Fruit fly (Drosophila melanogaster) whole organism, prepupa: Measurements from ENCODE around the gene CG10561.
A peak's percentile ranks its signal among the peaks of the same experiment; 100 is the strongest.

Experiments used
- Blimp-1 ChIP-seq: fragments of 200-800 bp; sonication (Bioruptor generic); optimal IDR thresholded peaks from 3 replicates; lab custom pipeline; 2017; ENCODE audit warnings: missing biosample characterization, missing genetic modification characterization, mild to moderate bottlenecking, moderate library complexity, missing genetic modification reagents
- CG10631 ChIP-seq: fragments of 200-800 bp; sonication (Bioruptor generic); optimal IDR thresholded peaks from 2 replicates; lab custom pipeline; 2016; ENCODE audit warnings: missing biosample characterization, missing genetic modification characterization
- CG11294 ChIP-seq: fragments of 200-800 bp; sonication (Bioruptor generic); IDR thresholded peaks from 2 replicates; pipeline ENCODE4 v1.3.6; 2022; ENCODE audit warnings: missing biosample characterization, missing genetic modification characterization
- CG11762 ChIP-seq: fragments of 200-800 bp; sonication (Bioruptor generic); optimal IDR thresholded peaks from 3 replicates; lab custom pipeline; 2016; ENCODE audit warnings: missing biosample characterization, missing genetic modification characterization; ENCODE audit not compliant: insufficient read depth
- CG15336 ChIP-seq: fragments of 200-800 bp; sonication (Bioruptor generic); IDR thresholded peaks from 2 replicates; pipeline ENCODE4 v1.3.6; 2022; ENCODE audit warnings: missing biosample characterization, missing genetic modification characterization
- CG1621 ChIP-seq: fragments of 200-800 bp; sonication (Bioruptor generic); optimal IDR thresholded peaks from 3 replicates; lab custom pipeline; 2018; ENCODE audit warnings: missing biosample characterization, mild to moderate bottlenecking, missing genetic modification characterization
- CG16779 ChIP-seq: fragments of 200-800 bp; sonication (Bioruptor generic); optimal IDR thresholded peaks from 3 replicates; lab custom pipeline; 2017; ENCODE audit warnings: missing biosample characterization, mild to moderate bottlenecking, missing genetic modification characterization
- CG3032 ChIP-seq: fragments of 200-800 bp; optimal IDR thresholded peaks from 2 replicates; lab custom pipeline; 2019; ENCODE audit warnings: missing biosample characterization, mild to moderate bottlenecking, missing genetic modification characterization, moderate library complexity
- CG31627 ChIP-seq: fragments of 200-800 bp; sonication (Bioruptor generic); optimal IDR thresholded peaks from 3 replicates; lab custom pipeline; 2016; ENCODE audit warnings: missing biosample characterization, missing genetic modification characterization
- CG32006 ChIP-seq: fragments of 200-800 bp; sonication (Bioruptor generic); optimal IDR thresholded peaks from 3 replicates; lab custom pipeline; 2017; ENCODE audit warnings: missing biosample characterization, mild to moderate bottlenecking, missing genetic modification characterization
- CG34406 ChIP-seq: fragments of 200-800 bp; sonication (Bioruptor generic); optimal IDR thresholded peaks from 3 replicates; lab custom pipeline; 2016; ENCODE audit warnings: missing biosample characterization, missing genetic modification characterization
- CG3919 ChIP-seq: fragments of 200-800 bp; sonication (Bioruptor generic); optimal IDR thresholded peaks from 3 replicates; lab custom pipeline; 2016; ENCODE audit warnings: missing biosample characterization, missing genetic modification characterization
- CG4318 ChIP-seq: fragments of 200-800 bp; sonication (Bioruptor generic); optimal IDR thresholded peaks from 3 replicates; lab custom pipeline; 2017; ENCODE audit warnings: missing biosample characterization, mild to moderate bottlenecking, missing genetic modification characterization
- CG6163 ChIP-seq: fragments of 200-800 bp; sonication (Bioruptor generic); IDR thresholded peaks from 3 replicates; pipeline ENCODE4 v1.3.6; 2022; ENCODE audit warnings: missing biosample characterization, missing genetic modification characterization
- CG6276 ChIP-seq: fragments of 200-800 bp; sonication (Bioruptor generic); optimal IDR thresholded peaks from 2 replicates; lab custom pipeline; 2017; ENCODE audit warnings: missing biosample characterization, mild to moderate bottlenecking, missing genetic modification characterization
- CG6792 ChIP-seq: fragments of 200-800 bp; sonication (Bioruptor generic); optimal IDR thresholded peaks from 3 replicates; lab custom pipeline; 2016; ENCODE audit warnings: missing biosample characterization, missing genetic modification characterization
- CG6808 ChIP-seq: fragments of 200-800 bp; sonication (Bioruptor generic); optimal IDR thresholded peaks from 3 replicates; lab custom pipeline; 2017; ENCODE audit warnings: missing biosample characterization, missing genetic modification characterization, mild to moderate bottlenecking, moderate library complexity, missing genetic modification reagents
- CG6854 ChIP-seq: fragments of 200-800 bp; sonication (Bioruptor generic); optimal IDR thresholded peaks from 2 replicates; lab custom pipeline; 2017; ENCODE audit warnings: missing biosample characterization, mild to moderate bottlenecking, missing genetic modification characterization
- CG8119 ChIP-seq: fragments of 200-800 bp; sonication (Bioruptor generic); IDR thresholded peaks from 3 replicates; pipeline ENCODE4 v1.3.6; 2022; ENCODE audit warnings: missing biosample characterization, missing genetic modification characterization
- CG8319 ChIP-seq: fragments of 200-800 bp; sonication (Bioruptor generic); optimal IDR thresholded peaks from 3 replicates; lab custom pipeline; 2016; ENCODE audit warnings: missing biosample characterization, missing genetic modification characterization
- CG8632 ChIP-seq: fragments of 200-800 bp; sonication (Bioruptor generic); optimal IDR thresholded peaks from 3 replicates; lab custom pipeline; 2016; ENCODE audit warnings: missing biosample characterization, missing genetic modification characterization
- Eip75B ChIP-seq: fragments of 200-800 bp; sonication (Bioruptor generic); optimal IDR thresholded peaks from 3 replicates; lab custom pipeline; 2016; ENCODE audit warnings: missing biosample characterization, missing genetic modification characterization
- Eip78C ChIP-seq: fragments of 200-800 bp; sonication (Bioruptor generic); peaks from one replicate; lab custom pipeline; 2016; ENCODE audit warnings: missing biosample characterization, missing genetic modification characterization
- Eip93F ChIP-seq: fragments of 200-800 bp; sonication (Bioruptor generic); optimal IDR thresholded peaks from 2 replicates; lab custom pipeline; 2016; ENCODE audit warnings: missing biosample characterization, mild to moderate bottlenecking, missing genetic modification characterization
- Gug ChIP-seq: fragments of 200-800 bp; sonication (Bioruptor generic); IDR thresholded peaks from 2 replicates; pipeline ENCODE4 v1.3.6; 2022; ENCODE audit warnings: missing biosample characterization, missing genetic modification characterization
- Hr39 ChIP-seq: fragments of 200-800 bp; sonication (Bioruptor generic); optimal IDR thresholded peaks from 2 replicates; lab custom pipeline; 2016; ENCODE audit warnings: missing biosample characterization, missing genetic modification characterization
- Lpt ChIP-seq: fragments of 200-800 bp; sonication (Bioruptor generic); optimal IDR thresholded peaks from 3 replicates; lab custom pipeline; 2016; ENCODE audit warnings: missing biosample characterization, missing genetic modification characterization
- Met ChIP-seq: fragments of 200-800 bp; sonication (Bioruptor generic); optimal IDR thresholded peaks from 3 replicates; lab custom pipeline; 2016; ENCODE audit warnings: missing biosample characterization, missing genetic modification characterization
- OdsH ChIP-seq: fragments of 200-800 bp; sonication (Bioruptor generic); optimal IDR thresholded peaks from 3 replicates; lab custom pipeline; 2016; ENCODE audit warnings: missing biosample characterization, missing genetic modification characterization
- Smox ChIP-seq: fragments of 200-800 bp; sonication (Bioruptor generic); optimal IDR thresholded peaks from 3 replicates; lab custom pipeline; 2016; ENCODE audit warnings: missing biosample characterization, missing genetic modification characterization
- Sox102F ChIP-seq: fragments of 200-800 bp; sonication (Bioruptor generic); optimal IDR thresholded peaks from 2 replicates; lab custom pipeline; 2016; ENCODE audit warnings: missing biosample characterization, mild to moderate bottlenecking, missing genetic modification characterization
- Sox14 ChIP-seq: fragments of 200-800 bp; sonication (Bioruptor generic); optimal IDR thresholded peaks from 3 replicates; lab custom pipeline; 2016; ENCODE audit warnings: missing biosample characterization, missing genetic modification characterization
- acj6 ChIP-seq: fragments of 200-800 bp; sonication (Bioruptor generic); optimal IDR thresholded peaks from 3 replicates; lab custom pipeline; 2016; ENCODE audit warnings: missing biosample characterization, missing genetic modification characterization
- cyc ChIP-seq: fragments of 200-800 bp; sonication (Bioruptor generic); optimal IDR thresholded peaks from 3 replicates; lab custom pipeline; 2016; ENCODE audit warnings: missing biosample characterization, missing genetic modification characterization
- dac ChIP-seq: fragments of 200-800 bp; sonication (Bioruptor generic); optimal IDR thresholded peaks from 2 replicates; lab custom pipeline; 2017; ENCODE audit warnings: missing biosample characterization, mild to moderate bottlenecking, missing genetic modification characterization
- dsx ChIP-seq: fragments of 200-800 bp; optimal IDR thresholded peaks from 3 replicates; lab custom pipeline; 2019; ENCODE audit warnings: missing biosample characterization, mild to moderate bottlenecking, missing genetic modification characterization, moderate library complexity; ENCODE audit not compliant: poor library complexity, severe bottlenecking
- eg ChIP-seq: fragments of 200-800 bp; sonication (Bioruptor generic); IDR thresholded peaks from 3 replicates; pipeline ENCODE4 v1.3.6; 2022; ENCODE audit warnings: missing biosample characterization, missing genetic modification characterization
- esn ChIP-seq: fragments of 200-800 bp; sonication (Bioruptor generic); optimal IDR thresholded peaks from 2 replicates; lab custom pipeline; 2016; ENCODE audit warnings: missing biosample characterization, mild to moderate bottlenecking, missing genetic modification characterization, moderate library complexity
- fd85E ChIP-seq: fragments of 200-800 bp; sonication (Bioruptor generic); optimal IDR thresholded peaks from 3 replicates; lab custom pipeline; 2016; ENCODE audit warnings: missing biosample characterization, missing genetic modification characterization
- fkh ChIP-seq: fragments of 200-800 bp; sonication (Bioruptor generic); optimal IDR thresholded peaks from 3 replicates; lab custom pipeline; 2017; ENCODE audit warnings: missing biosample characterization, mild to moderate bottlenecking, missing genetic modification characterization, moderate library complexity
- lz ChIP-seq: fragments of 200-800 bp; sonication (Bioruptor generic); optimal IDR thresholded peaks from 3 replicates; lab custom pipeline; 2016; ENCODE audit warnings: missing biosample characterization, missing genetic modification characterization
- net ChIP-seq: fragments of 200-800 bp; sonication (Bioruptor generic); optimal IDR thresholded peaks from 3 replicates; lab custom pipeline; 2016; ENCODE audit warnings: missing biosample characterization, missing genetic modification characterization
- salr ChIP-seq, 2 experiments: fragments of 200-800 bp; sonication (Bioruptor generic); optimal IDR thresholded peaks; 3 replicates each; lab custom pipeline; 2016 to 2018; ENCODE audit warnings: missing biosample characterization in 2 of 2, missing genetic modification characterization in 2 of 2, mild to moderate bottlenecking in 1 of 2
- spab ChIP-seq: fragments of 200-800 bp; sonication (Bioruptor generic); optimal IDR thresholded peaks from 2 replicates; lab custom pipeline; 2017; ENCODE audit warnings: missing biosample characterization, mild to moderate bottlenecking, missing genetic modification characterization, missing genetic modification reagents
- ss ChIP-seq, 2 experiments: fragments of 200-800 bp; sonication (Bioruptor generic); optimal IDR thresholded peaks; 2 replicates in 1 of 2; 3 replicates in 1 of 2; lab custom pipeline; 2017 to 2018; ENCODE audit warnings: mild to moderate bottlenecking in 2 of 2, missing biosample characterization in 2 of 2, missing genetic modification characterization in 2 of 2, moderate library complexity in 1 of 2
- svp ChIP-seq: fragments of 200-800 bp; sonication (Bioruptor generic); peaks from one replicate; lab custom pipeline; 2016; ENCODE audit warnings: missing biosample characterization, missing genetic modification characterization
- topi ChIP-seq: fragments of 200-800 bp; sonication (Bioruptor generic); optimal IDR thresholded peaks from 3 replicates; lab custom pipeline; 2016; ENCODE audit warnings: missing biosample characterization, missing genetic modification characterization
- vri ChIP-seq: fragments of 200-800 bp; sonication (Bioruptor generic); optimal IDR thresholded peaks from 3 replicates; lab custom pipeline; 2016; ENCODE audit warnings: missing biosample characterization, mild to moderate bottlenecking, missing genetic modification characterization

CG10561 gene

dm6 chr2L:19146645-19147044 is 32.4 kb downstream of the CG10561 start:
- TF ChIP-seq eg (GFP tag; lab: Robert Waterston, UW) (no peak), Eip93F (GFP tag; lab: Kevin White, UChicago) (no peak), salr (GFP tag; optimal IDR thresholded peaks at IDR 0.05; lab: Kevin White, UChicago) (no peak), dac (GFP tag; lab: Kevin White, UChicago) (no peak), Eip78C (no peak), Gug (no peak), CG6854 (GFP tag; lab: Kevin White, UChicago) (no peak), topi (GFP tag; lab: Kevin White, UChicago) (no peak), CG34406 (no peak), CG3919 (GFP tag; lab: Kevin White, UChicago) (no peak), Met (no peak), spab (GFP tag; lab: Kevin White, UChicago) (no peak), CG15336 (GFP tag; lab: Robert Waterston, UW) (no peak), Smox (GFP tag; lab: Kevin White, UChicago) (no peak), svp (GFP tag; lab: Kevin White, UChicago) (no peak), CG6792 (GFP tag; lab: Kevin White, UChicago) (no peak), Blimp-1 (no peak), fkh (no peak)

dm6 chr2L:19154893-19155389 is 40.7 kb downstream of the CG10561 start:
- TF ChIP-seq CG31627 (GFP tag; lab: Kevin White, UChicago) (no peak), fd85E (GFP tag; lab: Kevin White, UChicago) (no peak), CG6792 (GFP tag; lab: Kevin White, UChicago) (no peak), svp (GFP tag; lab: Kevin White, UChicago) (peak; percentile 87), Hr39 (GFP tag; lab: Kevin White, UChicago) (no peak), CG10631 (GFP tag; lab: Kevin White, UChicago) (no peak), CG8119 (GFP tag; lab: Robert Waterston, UW) (no peak), CG11294 (no peak), CG32006 (GFP tag; lab: Kevin White, UChicago) (no peak), Blimp-1 (no peak), CG6163 (GFP tag; lab: Robert Waterston, UW) (0 out of 3 replicates have a peak, but pooled peaks have one; percentile 34), dac (GFP tag; lab: Kevin White, UChicago) (no peak), spab (GFP tag; lab: Kevin White, UChicago) (peak; percentile 13), esn (GFP tag; lab: Kevin White, UChicago) (no peak), Smox (GFP tag; lab: Kevin White, UChicago) (no peak), net (GFP tag; lab: Kevin White, UChicago) (peak; percentile 55), Sox102F (no peak), Gug (no peak), Eip78C (peak; percentile 80), CG1621 (no peak), ss (GFP tag; optimal IDR thresholded peaks at IDR 0.05; lab: Kevin White, UChicago) (peak; percentile 80 to 81), lz (GFP tag; lab: Kevin White, UChicago) (no peak), CG16779 (tag; lab: Kevin White, UChicago) (no peak), Eip75B (GFP tag; lab: Kevin White, UChicago) (no peak), Lpt (GFP tag; lab: Kevin White, UChicago) (no peak), eg (GFP tag; lab: Robert Waterston, UW) (no peak), fkh (peak; percentile 74), dsx (peak; percentile 71), CG4318 (GFP tag; lab: Kevin White, UChicago) (no peak), OdsH (GFP tag; lab: Kevin White, UChicago) (no peak), Eip93F (GFP tag; lab: Kevin White, UChicago) (no peak), cyc (GFP tag; lab: Kevin White, UChicago) (no peak), CG8319 (GFP tag; lab: Kevin White, UChicago) (no peak), CG6854 (GFP tag; lab: Kevin White, UChicago) (no peak), CG3919 (GFP tag; lab: Kevin White, UChicago) (peak; percentile 1), CG6808 (GFP tag; lab: Kevin White, UChicago) (peak; percentile 51), CG11762 (no peak), CG15336 (GFP tag; lab: Robert Waterston, UW) (no peak), CG3032 (tag; lab: Kevin White, UChicago) (no peak), CG8632 (no peak), CG34406 (no peak), salr (GFP tag; optimal IDR thresholded peaks at IDR 0.05; lab: Kevin White, UChicago) (no peak), acj6 (GFP tag; lab: Kevin White, UChicago) (no peak), CG6276 (GFP tag; lab: Kevin White, UChicago) (no peak), vri (GFP tag; lab: Kevin White, UChicago) (no peak), Sox14 (GFP tag; lab: Kevin White, UChicago) (no peak)
